Worm (Caenorhabditis elegans) whole organism, L4/young adult: ENCODE data around the gene gsto-1.
"Not testable (repeated sequence)": the region's sequence is repeated elsewhere in the genome, so short reads cannot be mapped to it uniquely, and the experiment has no call there.

Experiments used
- W03F9.2 ChIP-seq: fragments of 150-350 bp; optimal IDR thresholded peaks from 2 replicates; lab custom pipeline; 2014; ENCODE audit warnings: missing biosample characterization, missing genetic modification characterization
- dao-5 ChIP-seq: sonication (generic microtip); optimal IDR thresholded peaks from 2 replicates; lab custom pipeline; 2016; ENCODE audit warnings: missing genotype, missing genetic modification characterization, moderate library complexity, missing compliant biosample characterization
- him-1 ChIP-seq: sonication (generic microtip); optimal IDR thresholded peaks from 2 replicates; lab custom pipeline; 2016; ENCODE audit warnings: missing genotype, missing genetic modification reagents, missing genetic modification characterization, missing compliant biosample characterization

Gene gsto-1

DNA sequence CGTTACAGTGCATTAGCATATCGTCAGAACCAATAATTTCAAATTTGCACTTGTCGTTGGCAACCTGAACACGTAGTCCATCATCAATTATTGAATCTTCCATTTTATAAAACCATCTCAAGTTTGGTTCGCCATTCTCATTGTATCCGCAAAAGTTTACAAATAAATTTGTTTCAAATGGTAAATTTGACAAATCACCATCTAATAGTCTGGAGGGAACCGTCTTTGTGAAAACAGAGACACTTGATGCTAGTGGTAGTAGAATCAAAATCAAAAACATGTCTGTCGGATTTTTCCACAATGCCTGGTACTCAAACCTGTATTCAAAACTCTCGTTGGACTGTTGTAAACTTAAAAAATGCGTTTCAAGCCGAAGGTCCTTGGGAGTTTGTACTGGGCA lies 17.5 kb upstream of the gsto-1 start, which contains the start of gene F54H12.2:
F54H12.2 (plus strand) TSS at position 301 of the 400 bp plus-strand sequence.
- not testable (repeated sequence) for TF ChIP-seq dao-5, W03F9.2, him-1 (tag; lab: Kevin White, UChicago)

ce11 chrIII:7962641-7963040 lies 15.8 kb upstream of the gsto-1 start, which contains the start of gene F54H12.4:
Gene F54H12.4, minus strand, starts transcription at chrIII:7962741.
- not testable (repeated sequence) for TF ChIP-seq W03F9.2, him-1, dao-5 (tag; lab: Kevin White, UChicago)

DNA sequence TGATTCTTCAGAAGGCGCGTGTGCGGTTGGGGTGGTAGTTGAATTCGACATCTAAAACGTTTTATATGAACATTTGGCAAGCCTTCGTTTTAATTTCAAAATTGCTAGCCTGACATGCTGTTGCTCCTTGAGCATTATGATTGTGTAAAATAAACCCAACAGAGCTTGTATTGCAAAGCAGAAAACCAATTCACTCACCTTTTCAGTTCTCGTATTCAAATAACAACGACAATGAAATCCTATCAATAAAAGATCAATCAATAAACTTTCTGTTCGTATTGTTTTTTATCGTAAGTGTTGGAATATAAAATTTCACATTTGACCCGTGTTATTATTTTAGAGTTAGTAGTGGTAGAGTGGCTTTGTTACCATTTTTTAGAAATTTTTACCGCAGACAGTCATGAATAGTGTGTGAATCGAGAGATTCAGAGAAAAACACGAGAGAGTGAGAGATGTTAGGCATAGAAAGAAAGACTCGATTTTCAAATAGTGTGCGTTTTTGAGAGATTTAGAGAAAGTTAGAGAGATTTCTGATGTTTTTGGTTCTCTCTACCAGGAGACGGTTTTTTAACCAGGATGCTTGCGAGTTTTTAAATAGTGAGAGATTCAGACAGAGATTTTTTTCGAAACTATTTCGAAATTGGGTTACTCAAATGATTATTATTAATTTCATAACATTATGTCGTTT lies 12.2 kb upstream of the gsto-1 start, which contains the start of gene F54H12.10:
F54H12.10 (minus strand) TSS at position 51 of the 688 bp plus-strand sequence.
- not testable (repeated sequence) for TF ChIP-seq dao-5, W03F9.2, him-1 (tag; lab: Kevin White, UChicago)

ce11 chrIII:7958085-7958484 lies 11.3 kb upstream of the gsto-1 start, which contains the start of gene C29E4.11:
Gene C29E4.11, minus strand, starts transcription at chrIII:7958114.
- TF ChIP-seq W03F9.2 (tag; lab: Kevin White, UChicago), result no peak
- TF ChIP-seq him-1 (tag; lab: Kevin White, UChicago), result no peak
- TF ChIP-seq dao-5 (tag; lab: Kevin White, UChicago), result no peak

- TF ChIP-seq dao-5 (tag; lab: Kevin White, UChicago), result no peak
- no peak for TF ChIP-seq him-1 (tag; lab: Kevin White, UChicago)
- TF ChIP-seq W03F9.2 (tag; lab: Kevin White, UChicago), result no peak
These were observed 10.1 kb upstream of the gsto-1 start, which contains the start of gene C29E4.9 for ce11 chrIII:7956965-7957364. Gene C29E4.9, minus strand, starts transcription at chrIII:7957065.

ce11 chrIII:7953208-7953607 lies 6.4 kb upstream of the gsto-1 start, which contains the start of gene let-754:
Gene let-754, minus strand, starts transcription at chrIII:7953308.
- TF ChIP-seq dao-5 (tag; lab: Kevin White, UChicago), result no peak
- TF ChIP-seq W03F9.2 (tag; lab: Kevin White, UChicago), result no peak
- TF ChIP-seq him-1 (tag; lab: Kevin White, UChicago), result no peak

DNA sequence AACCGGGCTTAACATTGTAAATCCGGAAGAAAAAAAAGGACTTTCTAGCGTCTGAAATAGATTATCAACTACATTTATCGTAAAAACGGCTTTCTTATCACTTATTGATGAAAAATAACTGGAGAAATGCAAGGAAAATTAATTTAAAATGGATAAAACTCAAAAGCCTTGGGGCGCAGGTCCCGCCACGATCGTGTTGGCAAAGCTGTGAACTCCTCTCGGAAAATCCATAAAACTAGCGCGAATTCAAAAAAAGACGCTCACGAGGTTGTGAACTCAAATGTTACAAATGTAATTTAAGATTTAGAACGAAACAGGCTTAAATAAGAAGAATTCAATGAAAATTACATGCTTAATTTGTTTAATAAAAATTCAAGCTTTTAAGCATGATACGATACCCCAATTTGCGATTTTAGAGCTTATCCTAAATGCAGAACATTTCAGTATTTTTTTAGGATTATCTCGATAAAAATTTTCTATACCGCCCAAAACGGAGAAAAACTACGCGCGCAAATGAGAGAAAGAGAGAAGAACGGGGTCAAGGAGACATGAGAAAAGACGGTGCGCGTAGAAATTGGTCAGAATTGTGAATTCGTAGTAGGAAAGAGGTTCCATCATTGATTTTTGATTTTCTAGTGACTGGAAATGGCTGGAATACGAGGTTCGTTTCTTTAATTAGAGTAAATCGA lies 5.4 kb upstream of the gsto-1 start, which contains the start of gene C29E4.15:
C29E4.15 (plus strand) TSS at position 547 of the 689 bp plus-strand sequence.
- TF ChIP-seq dao-5 (tag; lab: Kevin White, UChicago), result no peak
- TF ChIP-seq him-1 (tag; lab: Kevin White, UChicago), result no peak
- TF ChIP-seq W03F9.2 (tag; lab: Kevin White, UChicago), result no peak

DNA sequence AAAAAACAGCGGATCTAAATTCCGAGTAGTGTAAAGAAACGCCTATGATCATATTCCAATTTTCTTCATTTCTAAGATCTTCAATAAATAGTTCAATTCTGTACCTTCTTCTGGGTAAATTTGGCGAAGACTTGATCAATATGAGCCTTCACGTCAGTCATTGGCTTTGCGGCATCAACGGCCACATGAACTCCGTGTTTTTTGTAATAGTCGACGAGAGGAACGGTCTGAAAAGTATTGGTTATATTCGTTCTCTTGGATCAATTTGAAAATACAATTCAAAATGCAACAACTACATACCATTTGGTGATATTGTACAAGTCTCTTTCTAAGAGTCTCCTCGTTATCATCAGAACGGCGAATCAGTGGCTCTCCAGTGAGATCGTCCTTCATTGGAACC lies 3.6 kb upstream of the gsto-1 start:
- TF ChIP-seq W03F9.2 (tag; lab: Kevin White, UChicago) (no peak), him-1 (tag; lab: Kevin White, UChicago) (no peak)

- no peak for TF ChIP-seq W03F9.2 (tag; lab: Kevin White, UChicago)
These were observed 2.0 kb upstream of the gsto-1 start, which contains the start of gene col-90 for ce11 chrIII:7948802-7949201. Gene col-90, plus strand, starts transcription at chrIII:7948838.

DNA sequence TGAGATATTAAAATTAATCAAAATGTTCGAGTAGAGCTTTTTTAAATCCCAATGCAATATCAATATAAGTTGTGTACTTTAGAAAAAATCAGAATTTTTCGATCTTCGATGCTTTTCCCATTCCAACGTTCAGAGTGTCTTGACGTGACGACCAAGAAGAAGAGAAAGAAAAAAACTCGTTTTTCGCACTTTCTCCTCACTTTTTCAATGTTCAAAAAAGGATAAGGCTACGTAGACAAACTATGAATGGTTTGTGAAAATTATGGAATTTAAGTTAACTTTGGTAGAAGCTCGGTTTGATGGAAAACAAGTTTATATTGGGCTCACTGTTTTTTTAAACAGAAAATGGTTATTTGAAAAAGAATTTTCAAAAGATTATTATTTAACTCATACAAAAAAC lies 859 bp upstream of the gsto-1 start:
- TF ChIP-seq dao-5 (tag; lab: Kevin White, UChicago), result no peak
- no peak for TF ChIP-seq him-1 (tag; lab: Kevin White, UChicago)
- no peak for TF ChIP-seq W03F9.2 (tag; lab: Kevin White, UChicago)

DNA sequence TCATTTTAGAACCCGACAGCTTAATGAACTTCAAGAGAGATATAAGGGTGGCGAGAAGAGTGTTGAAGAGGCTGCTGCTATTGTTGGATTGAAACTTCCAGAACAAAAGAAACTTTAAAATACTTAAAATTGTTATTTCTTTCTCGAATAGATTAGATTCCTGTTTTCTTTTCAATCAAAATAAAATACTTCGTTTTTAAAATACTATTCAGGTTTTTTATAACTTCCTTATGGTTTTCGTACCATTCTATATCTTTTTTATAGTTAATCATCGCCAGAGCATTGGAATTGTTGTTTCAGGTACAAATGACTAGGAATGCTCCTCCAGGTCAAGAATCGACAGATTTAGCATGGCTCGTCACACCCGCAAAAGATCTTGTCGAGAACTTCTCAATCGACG lies 5.4 kb downstream of the gsto-1 start, which contains the start of gene kle-2:
kle-2 (plus strand) TSS at position 301 of the 400 bp plus-strand sequence.
- no peak for TF ChIP-seq him-1 (tag; lab: Kevin White, UChicago)
- no peak for TF ChIP-seq W03F9.2 (tag; lab: Kevin White, UChicago)
- TF ChIP-seq dao-5 (tag; lab: Kevin White, UChicago), result no peak

DNA sequence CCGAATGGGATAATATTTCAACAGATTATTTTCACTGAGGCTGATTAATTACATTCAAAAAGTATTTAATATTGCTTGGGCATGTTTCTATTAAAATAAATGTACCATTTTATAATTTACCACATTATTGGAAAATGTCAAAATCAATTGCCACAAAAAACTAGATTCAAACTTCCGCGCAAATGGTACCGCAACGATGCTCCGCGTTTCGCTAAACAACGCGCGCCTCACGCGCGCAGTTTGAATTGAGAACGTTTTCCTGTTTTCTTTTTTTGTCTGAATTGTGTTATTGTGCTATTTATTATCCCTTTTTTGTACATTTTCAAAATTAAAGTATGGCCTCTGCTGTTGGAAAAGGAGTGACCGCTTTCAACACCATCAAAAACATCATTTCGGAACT lies 6.0 kb downstream of the gsto-1 start, which contains the start of gene C29E4.12:
C29E4.12 (plus strand) TSS at position 333 of the 400 bp plus-strand sequence.
- no peak for TF ChIP-seq W03F9.2 (tag; lab: Kevin White, UChicago)
- no peak for TF ChIP-seq dao-5 (tag; lab: Kevin White, UChicago)
- no peak for TF ChIP-seq him-1 (tag; lab: Kevin White, UChicago)

ce11 chrIII:7937548-7937947 lies 9.3 kb downstream of the gsto-1 start, which contains the start of gene C29E4.10:
Gene C29E4.10, plus strand, starts transcription at chrIII:7937848.
- no peak for TF ChIP-seq dao-5 (tag; lab: Kevin White, UChicago)
- TF ChIP-seq W03F9.2 (tag; lab: Kevin White, UChicago), result no peak
